Fruit fly (Drosophila melanogaster) whole organism, embryonic: ENCODE data around the gene CG7806.

ENCODE experiments used
- Asciz ChIP-seq: fragments of 200-800 bp; sonication (Bioruptor generic); optimal IDR thresholded peaks from 2 replicates; lab custom pipeline; 2017; ENCODE audit warnings: missing biosample characterization, mild to moderate bottlenecking, missing genetic modification characterization, missing genetic modification reagents
- Awh ChIP-seq: fragments of 200-800 bp; sonication (Bioruptor generic); IDR thresholded peaks from 2 replicates; pipeline ENCODE4, ENCODE4 v1.3.6; 2022; ENCODE audit warnings: missing biosample characterization, missing genetic modification characterization
- B-H1 ChIP-seq: fragments of 200-800 bp; sonication (Bioruptor generic); IDR thresholded peaks from 3 replicates; pipeline ENCODE4 v1.3.6; 2022; ENCODE audit warnings: missing biosample characterization, missing genetic modification characterization
- B-H2 ChIP-seq: fragments of 200-800 bp; sonication (Bioruptor generic); optimal IDR thresholded peaks from 2 replicates; lab custom pipeline; 2018; ENCODE audit warnings: missing biosample characterization, mild to moderate bottlenecking, missing genetic modification characterization
- Bdp1 ChIP-seq: fragments of 200-800 bp; sonication (Bioruptor generic); optimal IDR thresholded peaks from 3 replicates; lab custom pipeline; 2016; ENCODE audit warnings: missing biosample characterization, missing genetic modification characterization
- C15 ChIP-seq: fragments of 200-800 bp; sonication (Bioruptor generic); IDR thresholded peaks from 3 replicates; pipeline ENCODE4 v1.3.6; 2022; ENCODE audit warnings: missing biosample characterization, missing genetic modification characterization
- CG10147 ChIP-seq: fragments of 200-800 bp; sonication (Bioruptor generic); optimal IDR thresholded peaks from 2 replicates; lab custom pipeline; 2019; ENCODE audit warnings: missing biosample characterization, mild to moderate bottlenecking, missing genetic modification characterization, moderate library complexity
- CG1233 ChIP-seq: fragments of 200-800 bp; sonication (Bioruptor generic); optimal IDR thresholded peaks from 4 replicates; lab custom pipeline; 2018; ENCODE audit warnings: missing biosample characterization, mild to moderate bottlenecking, missing genetic modification characterization
- CG16779 ChIP-seq: fragments of 200-800 bp; sonication (Bioruptor generic); IDR thresholded peaks from 2 replicates; pipeline ENCODE4 v1.3.6; 2022; ENCODE audit warnings: missing biosample characterization, missing genetic modification characterization
- CG16863 ChIP-seq: fragments of 200-800 bp; sonication (Bioruptor generic); optimal IDR thresholded peaks from 3 replicates; lab custom pipeline; 2016; ENCODE audit warnings: missing biosample characterization, missing genetic modification characterization
- CG18476 ChIP-seq: fragments of 200-800 bp; sonication (Bioruptor generic); optimal IDR thresholded peaks from 2 replicates; lab custom pipeline; 2016; ENCODE audit warnings: missing biosample characterization, mild to moderate bottlenecking, missing genetic modification characterization
- CG2889 ChIP-seq: fragments of 200-800 bp; sonication (Bioruptor generic); IDR thresholded peaks from 3 replicates; pipeline ENCODE4 v1.3.6; 2022; ENCODE audit warnings: missing biosample characterization, missing genetic modification characterization
- CG30403 ChIP-seq: fragments of 200-800 bp; sonication (Bioruptor generic); optimal IDR thresholded peaks from 3 replicates; lab custom pipeline; 2016; ENCODE audit warnings: missing biosample characterization, missing genetic modification characterization
- CG31224 ChIP-seq: fragments of 200-800 bp; sonication (Bioruptor generic); IDR thresholded peaks from 2 replicates; pipeline ENCODE4 v1.3.6; 2022; ENCODE audit warnings: missing biosample characterization, missing genetic modification characterization
- CG3281 ChIP-seq: fragments of 200-800 bp; sonication (Bioruptor generic); optimal IDR thresholded peaks from 3 replicates; lab custom pipeline; 2017; ENCODE audit warnings: missing biosample characterization, mild to moderate bottlenecking, missing genetic modification characterization
- CG6272 ChIP-seq: fragments of 200-800 bp; sonication (Bioruptor generic); IDR thresholded peaks from 2 replicates; pipeline ENCODE4 v1.3.6; 2022; ENCODE audit warnings: missing biosample characterization, missing genetic modification characterization
- CG8089 ChIP-seq: fragments of 200-800 bp; sonication (Bioruptor generic); optimal IDR thresholded peaks from 3 replicates; lab custom pipeline; 2016; ENCODE audit warnings: missing biosample characterization, missing genetic modification characterization
- CG8281 ChIP-seq: fragments of 200-800 bp; sonication (Bioruptor generic); optimal IDR thresholded peaks from 2 replicates; lab custom pipeline; 2018; ENCODE audit warnings: missing biosample characterization, mild to moderate bottlenecking, missing genetic modification characterization, moderate library complexity
- CG9215 ChIP-seq: fragments of 200-800 bp; sonication (Bioruptor generic); IDR thresholded peaks from 2 replicates; pipeline ENCODE4 v1.3.6; 2022; ENCODE audit warnings: missing biosample characterization, missing genetic modification characterization
- CG9817 ChIP-seq: fragments of 200-800 bp; sonication (Bioruptor generic); optimal IDR thresholded peaks from 2 replicates; lab custom pipeline; 2018; ENCODE audit warnings: missing biosample characterization, mild to moderate bottlenecking, missing genetic modification characterization, moderate library complexity
- Chrac-16 ChIP-seq: fragments of 200-800 bp; sonication (Bioruptor generic); optimal IDR thresholded peaks from 3 replicates; lab custom pipeline; 2016; ENCODE audit warnings: missing biosample characterization, missing genetic modification characterization
- Doc3 ChIP-seq: fragments of 200-800 bp; sonication (Bioruptor generic); IDR thresholded peaks from 3 replicates; pipeline ENCODE4 v1.3.6; 2022; ENCODE audit warnings: missing biosample characterization, missing genetic modification characterization; ENCODE audit not compliant: partially characterized antibody
- H2.0 ChIP-seq: fragments of 200-800 bp; sonication (Bioruptor generic); IDR thresholded peaks from 2 replicates; pipeline ENCODE4 v1.3.6; 2022; ENCODE audit warnings: missing biosample characterization, missing genetic modification characterization
- HLH54F ChIP-seq: fragments of 200-800 bp; sonication (Bioruptor generic); optimal IDR thresholded peaks from 3 replicates; lab custom pipeline; 2016; ENCODE audit warnings: missing biosample characterization, missing genetic modification characterization
- Kr ChIP-seq: fragments of 200-800 bp; sonication (Bioruptor generic); optimal IDR thresholded peaks from 2 replicates; lab custom pipeline; 2017; ENCODE audit warnings: missing biosample characterization, mild to moderate bottlenecking, missing genetic modification characterization
- Lhr ChIP-seq: fragments of 200-800 bp; sonication (Bioruptor generic); optimal IDR thresholded peaks from 3 replicates; lab custom pipeline; 2017; ENCODE audit warnings: mild to moderate bottlenecking, missing biosample characterization, missing genetic modification reagents, missing genetic modification characterization
- Pdp1 ChIP-seq, 2 experiments: fragments of 200-800 bp; sonication (Bioruptor generic); optimal IDR thresholded peaks; 3 replicates each; lab custom pipeline; 2016; ENCODE audit warnings: missing biosample characterization in 2 of 2, missing genetic modification characterization in 2 of 2, mild to moderate bottlenecking in 1 of 2, moderate library complexity in 1 of 2
- Xrp1 ChIP-seq: fragments of 200-800 bp; sonication (Bioruptor generic); IDR thresholded peaks from 2 replicates; pipeline ENCODE4 v1.3.6; 2022; ENCODE audit warnings: missing biosample characterization, missing genetic modification characterization
- bbx ChIP-seq: fragments of 200-800 bp; sonication (Bioruptor generic); IDR thresholded peaks from 2 replicates; pipeline ENCODE4 v1.3.6; 2022; ENCODE audit warnings: missing biosample characterization, missing genetic modification characterization; ENCODE audit not compliant: partially characterized antibody
- caup ChIP-seq: fragments of 200-800 bp; sonication (Bioruptor generic); optimal IDR thresholded peaks from 3 replicates; lab custom pipeline; 2017; ENCODE audit warnings: missing biosample characterization, mild to moderate bottlenecking, missing genetic modification characterization, moderate library complexity; ENCODE audit not compliant: severe bottlenecking
- crol ChIP-seq: fragments of 200-800 bp; sonication (Bioruptor generic); IDR thresholded peaks from 2 replicates; pipeline ENCODE4 v1.3.6; 2022; ENCODE audit warnings: missing biosample characterization, missing genetic modification characterization
- en ChIP-seq: fragments of 200-800 bp; sonication (Bioruptor generic); optimal IDR thresholded peaks from 2 replicates; lab custom pipeline; 2016; ENCODE audit warnings: missing biosample characterization, missing genetic modification characterization
- ham ChIP-seq: fragments of 200-800 bp; sonication (Bioruptor generic); IDR thresholded peaks from 2 replicates; pipeline ENCODE4 v1.3.6; 2022; ENCODE audit warnings: missing biosample characterization, missing genetic modification characterization
- lab ChIP-seq: fragments of 200-800 bp; sonication (Bioruptor generic); optimal IDR thresholded peaks from 3 replicates; lab custom pipeline; 2017; ENCODE audit warnings: missing biosample characterization, missing genetic modification characterization, mild to moderate bottlenecking, moderate library complexity, missing genetic modification reagents
- lola ChIP-seq, 3 experiments: fragments of >200 bp in 2 of 3; fragments of 200-800 bp in 1 of 3; sonication (Bioruptor generic) in 1 of 3; optimal IDR thresholded peaks; 2 replicates each; lab custom pipeline; 2017 to 2019; ENCODE audit warnings: missing biosample characterization in 3 of 3, missing genetic modification characterization in 3 of 3, mild to moderate bottlenecking in 1 of 3, moderate library complexity in 1 of 3
- luna ChIP-seq: fragments of 200-800 bp; sonication (Bioruptor generic); optimal IDR thresholded peaks from 2 replicates; lab custom pipeline; 2016; ENCODE audit warnings: missing biosample characterization, missing genetic modification characterization
- mam ChIP-seq: fragments of 200-800 bp; sonication (Bioruptor generic); optimal IDR thresholded peaks from 3 replicates; lab custom pipeline; 2016; ENCODE audit warnings: missing biosample characterization, missing genetic modification characterization
- pnt ChIP-seq: fragments of 200-800 bp; sonication (Bioruptor generic); optimal IDR thresholded peaks from 3 replicates; lab custom pipeline; 2016; ENCODE audit warnings: missing biosample characterization, missing genetic modification characterization
- run ChIP-seq: fragments of 200-800 bp; sonication (Bioruptor generic); optimal IDR thresholded peaks from 3 replicates; lab custom pipeline; 2018; ENCODE audit warnings: missing biosample characterization, mild to moderate bottlenecking, missing genetic modification characterization
- seq ChIP-seq: fragments of 200-800 bp; sonication (Bioruptor generic); IDR thresholded peaks from 2 replicates; pipeline ENCODE4 v1.3.6; 2022; ENCODE audit warnings: missing biosample characterization, missing genetic modification characterization
- shn ChIP-seq: fragments of 200-800 bp; sonication (Bioruptor generic); optimal IDR thresholded peaks from 3 replicates; lab custom pipeline; 2016; ENCODE audit warnings: missing biosample characterization, missing genetic modification characterization
- sima ChIP-seq: fragments of 200-800 bp; sonication (Bioruptor generic); optimal IDR thresholded peaks from 2 replicates; lab custom pipeline; 2016; ENCODE audit warnings: missing biosample characterization, missing genetic modification characterization
- sqz ChIP-seq: fragments of 200-800 bp; sonication (Bioruptor generic); optimal IDR thresholded peaks from 3 replicates; lab custom pipeline; 2018; ENCODE audit warnings: missing biosample characterization, mild to moderate bottlenecking, missing genetic modification characterization
- tio ChIP-seq: fragments of 200-800 bp; sonication (Bioruptor generic); optimal IDR thresholded peaks from 2 replicates; lab custom pipeline; 2017; ENCODE audit warnings: missing biosample characterization, missing genetic modification characterization, inconsistent platforms
- tna ChIP-seq: fragments of 200-800 bp; sonication (Bioruptor generic); IDR thresholded peaks from 2 replicates; pipeline ENCODE4 v1.3.6; 2022; ENCODE audit warnings: missing biosample characterization, missing genetic modification characterization; ENCODE audit not compliant: partially characterized antibody
- trh ChIP-seq: fragments of 200-800 bp; sonication (Bioruptor generic); optimal IDR thresholded peaks from 2 replicates; lab custom pipeline; 2016; ENCODE audit warnings: missing biosample characterization, missing genetic modification characterization
- ttk ChIP-seq: fragments of 200-800 bp; sonication (Bioruptor generic); IDR thresholded peaks from 2 replicates; pipeline ENCODE4 v2.1.2; 2022; ENCODE audit warnings: missing biosample characterization, missing genetic modification characterization
- usp ChIP-seq: fragments of >200 bp; optimal IDR thresholded peaks from 2 replicates; lab custom pipeline; 2017; ENCODE audit warnings: missing biosample characterization, missing genetic modification characterization
- zf30C ChIP-seq: fragments of 200-800 bp; sonication (Bioruptor generic); optimal IDR thresholded peaks from 3 replicates; lab custom pipeline; 2018; ENCODE audit warnings: missing biosample characterization, mild to moderate bottlenecking, missing genetic modification characterization
- zfh2 ChIP-seq: fragments of 200-800 bp; sonication (Bioruptor generic); optimal IDR thresholded peaks from 2 replicates; lab custom pipeline; 2016; ENCODE audit warnings: missing biosample characterization, missing genetic modification characterization

Gene CG7806

DNA sequence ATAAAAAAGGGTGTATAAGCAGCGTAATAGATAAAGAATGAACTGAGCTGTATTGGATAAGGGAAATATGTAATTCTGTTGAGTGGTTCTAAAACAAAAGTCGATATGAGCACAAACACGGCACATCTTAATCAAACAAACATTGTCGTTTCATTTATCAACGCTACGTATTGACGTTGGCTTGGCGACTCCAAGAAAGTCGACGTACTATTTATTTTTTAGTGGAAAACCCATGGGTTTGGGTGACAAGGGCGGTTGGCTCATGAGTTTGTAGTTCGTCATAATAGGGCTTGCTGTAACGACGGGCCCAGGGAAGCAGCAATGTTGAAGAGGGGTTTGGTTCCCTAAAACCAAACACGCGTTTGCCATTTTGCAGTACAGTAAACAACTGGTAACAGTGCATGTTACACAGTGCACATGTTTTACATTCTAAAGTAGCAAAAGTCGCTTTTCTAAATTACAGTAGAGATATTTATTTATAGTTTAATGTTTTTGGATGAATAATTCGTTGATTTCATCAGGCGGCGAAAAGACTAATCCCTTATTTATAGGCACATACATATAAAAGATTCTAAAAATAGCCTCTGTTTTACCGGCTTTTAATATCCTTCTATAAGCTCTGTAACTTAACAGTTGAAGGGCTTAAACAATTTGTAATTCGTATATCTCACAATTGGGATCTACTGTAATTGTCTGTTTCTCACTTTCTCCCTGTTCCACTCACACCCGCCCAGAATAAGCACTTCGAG lies 50.2 kb downstream of the CG7806 start (continued):
- TF ChIP-seq sima, result no peak
- TF ChIP-seq CG31224 (GFP tag; lab: Robert Waterston, UW), result peak; percentile 46; the same call in 1 of the 2 replicates
- TF ChIP-seq mam, result no peak
- no peak for TF ChIP-seq CG1233 (GFP tag; lab: Kevin White, UChicago)
- no peak for TF ChIP-seq trh (GFP tag; lab: Kevin White, UChicago)
- TF ChIP-seq Chrac-16, result peak; percentile 10
- no peak for TF ChIP-seq Doc3 (GFP tag; lab: Robert Waterston, UW)
- TF ChIP-seq B-H2, result no peak
- no peak for TF ChIP-seq CG8089 (GFP tag; lab: Kevin White, UChicago)
- no peak for TF ChIP-seq ttk (GFP tag; lab: Robert Waterston, UW)
- TF ChIP-seq CG16779, result no peak
- no peak for TF ChIP-seq CG16863 (GFP tag; lab: Kevin White, UChicago)
- TF ChIP-seq ham (GFP tag; lab: Robert Waterston, UW), result no peak
- TF ChIP-seq Kr, result no peak
- no peak for TF ChIP-seq usp (GFP tag; lab: Kevin White, UChicago)
- TF ChIP-seq seq (GFP tag; lab: Robert Waterston, UW), result no peak
- TF ChIP-seq CG8281 (tag; lab: Kevin White, UChicago), result no peak
- no peak for TF ChIP-seq CG9817
- TF ChIP-seq Asciz (GFP tag; lab: Kevin White, UChicago), result no peak
- TF ChIP-seq CG9215 (GFP tag; lab: Robert Waterston, UW), result no peak
- peak in 1 of 2 experiments; percentile 11 for TF ChIP-seq Pdp1 (GFP tag; optimal IDR thresholded peaks at IDR 0.05; lab: Kevin White, UChicago)
- TF ChIP-seq CG30403, result peak; percentile 40
- no peak for TF ChIP-seq en (GFP tag; lab: Kevin White, UChicago)
- no peak for TF ChIP-seq HLH54F (GFP tag; lab: Kevin White, UChicago)
- TF ChIP-seq C15, result no peak
- TF ChIP-seq tio (GFP tag; lab: Kevin White, UChicago), result no peak
- TF ChIP-seq H2.0, result no peak
- TF ChIP-seq Lhr (GFP tag; lab: Kevin White, UChicago), result no peak
- no peak for TF ChIP-seq bbx
- TF ChIP-seq pnt (GFP tag; lab: Kevin White, UChicago), result no peak
- no peak for TF ChIP-seq sqz (GFP tag; lab: Kevin White, UChicago)
- peak; percentile 49 for TF ChIP-seq lab
- no peak for TF ChIP-seq luna (GFP tag; lab: Kevin White, UChicago)
- peak; percentile 27 for TF ChIP-seq zfh2 (GFP tag; lab: Kevin White, UChicago)
- TF ChIP-seq B-H1, result no peak
- no peak for TF ChIP-seq Xrp1
- TF ChIP-seq CG18476, result no peak
- no peak for TF ChIP-seq lola (GFP tag; optimal IDR thresholded peaks at IDR 0.05; lab: Kevin White, UChicago)
- no peak for TF ChIP-seq Bdp1 (GFP tag; lab: Kevin White, UChicago)
- TF ChIP-seq CG10147 (GFP tag; lab: Kevin White, UChicago), result no peak
- TF ChIP-seq tna (GFP tag; lab: Robert Waterston, UW), result no peak
- TF ChIP-seq run (tag; lab: Kevin White, UChicago), result no peak
- no peak for TF ChIP-seq caup (GFP tag; lab: Kevin White, UChicago)
- TF ChIP-seq CG3281 (GFP tag; lab: Kevin White, UChicago), result peak; percentile 39
- TF ChIP-seq CG2889 (GFP tag; lab: Robert Waterston, UW), result no peak
- TF ChIP-seq zf30C (GFP tag; lab: Kevin White, UChicago), result no peak
- no peak for TF ChIP-seq CG6272 (GFP tag; lab: Robert Waterston, UW)
- TF ChIP-seq Awh (GFP tag; lab: Robert Waterston, UW), result no peak
- TF ChIP-seq shn (GFP tag; lab: Kevin White, UChicago), result no peak
- TF ChIP-seq crol (GFP tag; lab: Robert Waterston, UW), result no peak
